Worm (Caenorhabditis elegans): ENCODE data around the gene cisd-1.
A peak's percentile ranks its signal among the peaks of the same experiment; 100 is the strongest.

The cisd-1 gene

ce11 chrII:11453025-11453424, 16.4 kb downstream of the cisd-1 start, which contains the start of gene rsp-1 (continued):
- peak; percentile 83 for TF ChIP-seq skn-1 (tag; optimal IDR thresholded peaks at IDR 0.05)
- TF ChIP-seq hlh-4 (tag; optimal IDR thresholded peaks at IDR 0.05) = no peak
- peak; percentile 84 for TF ChIP-seq ztf-4 (tag; optimal IDR thresholded peaks at IDR 0.05)

- TF ChIP-seq vab-15 (tag; optimal IDR thresholded peaks at IDR 0.05) = no peak
- TF ChIP-seq nhr-85 (tag) = no peak
- TF ChIP-seq irx-1 (tag; optimal IDR thresholded peaks at IDR 0.05) = no peak
- TF ChIP-seq lsy-2 (tag; optimal IDR thresholded peaks at IDR 0.05) = no peak
- TF ChIP-seq C34B4.2 (tag; optimal IDR thresholded peaks at IDR 0.05) = no peak
- TF ChIP-seq hpl-2 (GFP tag; optimal IDR thresholded peaks at IDR 0.05) = no peak
- no peak for TF ChIP-seq fkh-4 (tag; optimal IDR thresholded peaks at IDR 0.05; ENCODE audit: borderline replicate concordance)
- no peak for TF ChIP-seq ceh-82 (tag; optimal IDR thresholded peaks at IDR 0.05)
- no peak for TF ChIP-seq isw-1 (GFP tag; IDR thresholded peaks at IDR 0.05)
- TF ChIP-seq nhr-84 (tag; optimal IDR thresholded peaks at IDR 0.05) = no peak
- TF ChIP-seq nhr-77 (tag; optimal IDR thresholded peaks at IDR 0.05) = no peak
- no peak for TF ChIP-seq efl-1 (optimal IDR thresholded peaks at IDR 0.05)
- no peak for TF ChIP-seq efl-1 (GFP tag; optimal IDR thresholded peaks at IDR 0.05 in 1 of 2)
- TF ChIP-seq C04F5.9 (tag; optimal IDR thresholded peaks at IDR 0.05) = no peak
- no peak for TF ChIP-seq dsc-1 (tag; optimal IDR thresholded peaks at IDR 0.05)
- TF ChIP-seq swsn-7 (tag; optimal IDR thresholded peaks at IDR 0.05) = no peak
- TF ChIP-seq nhr-20 (tag; optimal IDR thresholded peaks at IDR 0.05) = no peak
- no peak for TF ChIP-seq zip-4 (GFP tag; optimal IDR thresholded peaks at IDR 0.05)
- TF ChIP-seq jun-1 (tag; optimal IDR thresholded peaks at IDR 0.05) = no peak
Observed at ce11 chrII:11452498-11453005, 16.9 kb downstream of the cisd-1 start, which contains the start of gene rsp-2. Gene rsp-2, minus strand, starts transcription at chrII:11452955.

ce11 chrII:11451738-11452137, 17.7 kb downstream of the cisd-1 start:
- TF ChIP-seq efl-3 (GFP tag; optimal IDR thresholded peaks at IDR 0.05) (no peak), sptf-1 (tag; optimal IDR thresholded peaks at IDR 0.05) (no peak), nhr-11 (tag; optimal IDR thresholded peaks at IDR 0.05) (no peak), rnt-1 (tag; optimal IDR thresholded peaks at IDR 0.05) (no peak), mep-1 (tag; optimal IDR thresholded peaks at IDR 0.05) (no peak), egl-13 (tag; optimal IDR thresholded peaks at IDR 0.05) (no peak), ceh-82 (tag; optimal IDR thresholded peaks at IDR 0.05) (no peak), zag-1 (tag; optimal IDR thresholded peaks at IDR 0.05) (no peak), ztf-4 (tag; optimal IDR thresholded peaks at IDR 0.05) (no peak), mab-9 (GFP tag; IDR thresholded peaks at IDR 0.05) (no peak), unc-86 (tag; optimal IDR thresholded peaks at IDR 0.05) (no peak)

- TF ChIP-seq aly-2 (tag; optimal IDR thresholded peaks at IDR 0.05) = no peak
- no peak for TF ChIP-seq egl-27 (tag; optimal IDR thresholded peaks at IDR 0.05)
- TF ChIP-seq snu-23 (GFP tag; optimal IDR thresholded peaks at IDR 0.05) = no peak
- no peak for TF ChIP-seq lin-13 (GFP tag; optimal IDR thresholded peaks at IDR 0.05)
- TF ChIP-seq hlh-17 (GFP tag; optimal IDR thresholded peaks at IDR 0.05; ENCODE audit: borderline replicate concordance) = no peak
- no peak for TF ChIP-seq skn-1 (tag; optimal IDR thresholded peaks at IDR 0.05)
- no peak for TF ChIP-seq nhr-237 (tag; optimal IDR thresholded peaks at IDR 0.05)
- TF ChIP-seq efl-1 (optimal IDR thresholded peaks at IDR 0.05) = no peak
- peak in 1 of 2 experiments; percentile 26 for TF ChIP-seq efl-1 (GFP tag; optimal IDR thresholded peaks at IDR 0.05 in 1 of 2)
Observed at ce11 chrII:11450882-11451281, 18.5 kb downstream of the cisd-1 start.

- TF ChIP-seq ceh-82 (tag; optimal IDR thresholded peaks at IDR 0.05) (no peak), elt-2 (tag; optimal IDR thresholded peaks at IDR 0.05) (peak; percentile 57)
Observed at ce11 chrII:11448753-11449152, 20.7 kb downstream of the cisd-1 start, which contains the start of gene W02B12.1. Gene W02B12.1, plus strand, starts transcription at chrII:11449021.
